Fruit fly (Drosophila melanogaster) S2 (cell line): ENCODE results near the gene svp.

Source experiments
- CG8478 ChIP-seq: fragments of >200 bp; optimal IDR thresholded peaks from 2 replicates; lab custom pipeline; 2018
- CTCF ChIP-seq, 2 experiments: fragments of >200 bp; optimal IDR thresholded peaks; 2 replicates each; lab custom pipeline; 2018

Gene svp

dm6 chr3R:12290466-12291237 is 32.1 kb downstream of the svp start:
- TF ChIP-seq CTCF (optimal IDR thresholded peaks at IDR 0.05; lab: Kevin White, UChicago) = no peak
- TF ChIP-seq CG8478 (lab: Kevin White, UChicago) = no peak

- TF ChIP-seq CTCF (optimal IDR thresholded peaks at IDR 0.05; lab: Kevin White, UChicago) = no peak
- no peak for TF ChIP-seq CG8478 (lab: Kevin White, UChicago)
These were observed 33.3 kb downstream of the svp start for dm6 chr3R:12291872-12292271.

DNA sequence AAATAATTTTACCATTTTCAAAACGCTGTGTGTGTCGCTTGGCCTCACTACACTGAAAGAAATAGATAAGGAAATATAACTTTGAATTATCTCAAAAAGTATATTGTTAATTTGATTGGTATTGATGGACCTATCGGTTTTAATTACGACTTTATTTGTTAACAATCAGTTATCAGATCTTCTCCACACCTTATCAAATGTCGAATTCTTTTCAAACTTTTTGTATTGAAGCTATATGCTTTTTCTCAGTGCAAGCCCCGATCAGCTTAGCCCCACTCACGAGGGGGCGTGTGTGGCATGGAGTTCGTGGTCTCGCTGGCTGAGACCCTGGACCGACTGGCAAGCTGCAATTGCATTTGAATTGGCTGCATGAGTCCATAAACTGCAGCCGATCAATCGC is 38.7 kb downstream of the svp start:
- no peak for TF ChIP-seq CG8478 (lab: Kevin White, UChicago)
- TF ChIP-seq CTCF (optimal IDR thresholded peaks at IDR 0.05; lab: Kevin White, UChicago) = no peak

- no peak for TF ChIP-seq CG8478 (lab: Kevin White, UChicago)
- TF ChIP-seq CTCF (optimal IDR thresholded peaks at IDR 0.05; lab: Kevin White, UChicago) = no peak
These were observed 43.0 kb downstream of the svp start for dm6 chr3R:12301528-12301927.

DNA sequence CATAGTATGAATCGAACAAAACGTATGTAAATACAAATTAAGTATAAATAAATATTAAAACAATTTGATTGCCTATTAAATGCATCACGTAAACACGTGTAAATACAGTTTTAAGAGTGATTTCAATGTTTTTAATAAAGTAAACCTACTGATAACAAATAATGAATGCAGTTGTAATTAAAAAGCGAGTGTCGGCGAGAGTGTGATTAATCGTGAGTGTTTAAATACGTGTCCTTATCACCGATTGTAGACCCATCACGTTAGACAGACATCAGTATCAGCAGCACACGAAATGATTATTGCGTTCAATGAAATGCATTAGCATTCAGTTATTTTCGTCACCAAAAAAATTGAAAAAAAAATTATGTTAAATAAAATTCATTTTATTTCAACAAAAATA is 44.4 kb downstream of the svp start:
- TF ChIP-seq CG8478 (lab: Kevin White, UChicago) = no peak
- no peak for TF ChIP-seq CTCF (optimal IDR thresholded peaks at IDR 0.05; lab: Kevin White, UChicago)

dm6 chr3R:12307569-12307968 is 49.0 kb downstream of the svp start:
- TF ChIP-seq CG8478 (lab: Kevin White, UChicago) (no peak), CTCF (optimal IDR thresholded peaks at IDR 0.05; lab: Kevin White, UChicago) (no peak)

- TF ChIP-seq CTCF (optimal IDR thresholded peaks at IDR 0.05; lab: Kevin White, UChicago) = no peak
- no peak for TF ChIP-seq CG8478 (lab: Kevin White, UChicago)
These were observed 52.5 kb downstream of the svp start, which contains the start of gene CG4066 for dm6 chr3R:12311053-12311452. TSS of gene CG4066 (plus strand) at chr3R:12311353.

DNA sequence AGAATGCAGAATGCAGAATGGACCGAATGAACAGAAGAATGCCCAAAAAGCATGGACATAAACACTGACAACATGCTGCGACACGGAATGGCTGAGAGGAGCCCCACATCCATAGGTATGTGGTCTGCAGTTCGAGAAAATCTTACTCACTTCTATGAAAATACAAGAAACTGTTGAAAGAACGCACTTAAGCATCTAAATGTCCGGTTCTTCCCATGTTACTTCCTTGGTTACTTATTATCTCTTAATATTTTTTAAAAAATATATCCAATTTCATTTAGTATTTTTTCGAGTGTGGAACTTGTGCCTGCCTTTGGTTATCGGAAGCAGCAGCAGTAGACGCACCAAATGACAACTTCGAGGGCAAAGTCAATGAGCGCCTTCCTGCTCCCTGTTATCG is 55.7 kb downstream of the svp start:
- TF ChIP-seq CG8478 (lab: Kevin White, UChicago) = no peak
- no peak for TF ChIP-seq CTCF (optimal IDR thresholded peaks at IDR 0.05; lab: Kevin White, UChicago)

- no peak for TF ChIP-seq CG8478 (lab: Kevin White, UChicago)
- no peak for TF ChIP-seq CTCF (optimal IDR thresholded peaks at IDR 0.05; lab: Kevin White, UChicago)
These were observed 56.9 kb downstream of the svp start for dm6 chr3R:12315455-12315854.

DNA sequence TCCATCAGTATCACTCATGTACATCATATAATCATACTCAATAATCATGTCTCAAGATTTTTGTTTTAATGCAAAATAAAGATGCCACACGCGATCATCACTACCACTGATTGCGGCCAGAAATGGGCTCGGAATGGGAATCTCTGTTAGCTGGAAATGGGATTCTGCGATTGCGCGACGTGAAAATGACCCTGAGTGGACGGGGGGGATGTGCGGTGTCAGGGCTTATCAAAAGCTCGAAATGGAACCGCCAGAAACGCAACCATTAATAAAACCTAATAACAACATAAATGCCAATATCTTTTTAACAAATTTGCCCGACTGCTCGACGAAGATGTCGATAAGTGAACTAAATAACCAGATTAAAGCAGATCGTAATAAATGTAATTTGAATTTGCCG is 57.9 kb downstream of the svp start:
- TF ChIP-seq CG8478 (lab: Kevin White, UChicago) = no peak
- no peak for TF ChIP-seq CTCF (optimal IDR thresholded peaks at IDR 0.05; lab: Kevin White, UChicago)

DNA sequence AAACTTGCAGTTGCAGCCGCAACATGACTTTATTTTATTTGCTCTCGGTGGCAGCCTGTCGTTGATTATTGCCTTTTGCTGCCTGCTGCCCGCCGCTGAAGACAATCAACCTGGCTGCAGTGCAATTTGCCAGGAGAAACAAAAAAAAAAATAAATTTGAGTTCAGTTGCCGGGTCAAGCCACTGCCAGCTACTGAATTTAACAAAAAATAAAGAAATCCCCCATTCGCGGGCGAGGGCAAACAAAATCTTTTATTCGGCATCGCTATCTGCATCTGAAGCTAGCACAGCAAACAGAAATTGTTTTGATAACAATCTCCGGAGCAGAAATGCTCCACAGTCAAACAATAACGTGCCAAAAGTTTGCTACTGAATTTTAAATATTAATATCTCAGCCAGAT is 58.8 kb downstream of the svp start:
- TF ChIP-seq CTCF (optimal IDR thresholded peaks at IDR 0.05; lab: Kevin White, UChicago) (no peak), CG8478 (lab: Kevin White, UChicago) (no peak)

- TF ChIP-seq CG8478 (lab: Kevin White, UChicago) (no peak), CTCF (optimal IDR thresholded peaks at IDR 0.05; lab: Kevin White, UChicago) (no peak)
These were observed 64.7 kb downstream of the svp start, which contains the start of gene CG10013 for dm6 chr3R:12323221-12323620. TSS of gene CG10013 (plus strand) at chr3R:12323521.

DNA sequence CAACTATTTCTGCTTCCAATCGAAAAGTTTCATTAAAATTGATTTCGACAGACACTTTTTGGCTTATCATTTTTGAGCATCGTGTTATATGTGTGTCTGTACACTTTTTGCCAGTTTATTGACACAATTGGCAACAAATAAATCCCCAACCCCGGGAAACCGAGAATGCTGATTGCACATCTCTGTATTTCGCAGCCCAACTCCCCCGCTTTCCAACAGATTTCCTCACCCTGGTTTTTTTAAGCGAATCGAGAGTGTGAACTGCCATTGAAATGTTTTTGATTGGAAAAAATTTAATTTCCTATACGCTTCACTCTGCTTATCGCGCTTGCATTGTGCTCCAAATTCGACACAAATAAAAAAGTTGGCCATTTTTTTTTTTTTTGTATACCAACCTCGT is 68.3 kb downstream of the svp start:
- TF ChIP-seq CG8478 (lab: Kevin White, UChicago) = no peak
- no peak for TF ChIP-seq CTCF (optimal IDR thresholded peaks at IDR 0.05; lab: Kevin White, UChicago)

- TF ChIP-seq CG8478 (lab: Kevin White, UChicago) (no peak), CTCF (optimal IDR thresholded peaks at IDR 0.05; lab: Kevin White, UChicago) (no peak)
These were observed 71.3 kb downstream of the svp start for dm6 chr3R:12329827-12330226.

DNA sequence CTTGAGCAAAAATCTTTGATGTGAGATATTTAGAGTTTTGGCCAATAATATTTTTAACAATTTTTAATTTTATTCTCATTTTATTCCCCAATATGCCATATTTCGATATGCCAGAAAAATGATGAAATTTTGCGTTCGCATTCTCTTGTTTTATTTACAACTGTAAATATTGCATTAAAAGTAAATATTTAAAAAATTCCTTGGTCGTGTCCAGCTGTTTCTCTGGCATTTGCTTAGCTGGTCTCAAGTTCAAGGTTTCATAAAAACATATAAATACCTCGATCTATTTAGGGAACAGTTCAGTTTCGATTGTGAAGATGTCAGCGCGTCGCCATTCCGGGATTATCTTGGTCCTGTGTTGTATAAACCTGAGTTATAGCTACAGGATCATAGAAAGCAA is 82.8 kb downstream of the svp start, which contains the start of gene Sgsf:
Sgsf (plus strand) TSS at position 301 of the 400 bp plus-strand sequence.
- no peak for TF ChIP-seq CTCF (optimal IDR thresholded peaks at IDR 0.05; lab: Kevin White, UChicago)
- TF ChIP-seq CG8478 (lab: Kevin White, UChicago) = no peak
